Worm (Caenorhabditis elegans): Measurements from ENCODE around the gene gpa-1.
A peak's percentile ranks its signal among the peaks of the same experiment; 100 is the strongest.

gpa-1 gene

ce11 chrV:11177577-11177976 lies at the start of gene gpa-1:
TSS of gene gpa-1 (minus strand) at chrV:11177677.
- TF ChIP-seq hlh-4 (tag; optimal IDR thresholded peaks at IDR 0.05) (no peak), fkh-8 (tag; optimal IDR thresholded peaks at IDR 0.05) (peak; percentile 20)

- TF ChIP-seq ama-1 (optimal IDR thresholded peaks at IDR 0.05), result peak; percentile 65
- TF ChIP-seq dsc-1 (tag; optimal IDR thresholded peaks at IDR 0.05), result peak; percentile 63
- TF ChIP-seq lin-14 (GFP tag; optimal IDR thresholded peaks at IDR 0.05), result peak; percentile 37
- peak; percentile 15 for TF ChIP-seq nhr-90 (tag; optimal IDR thresholded peaks at IDR 0.05; ENCODE audit: poor library complexity)
- TF ChIP-seq snu-23 (GFP tag; optimal IDR thresholded peaks at IDR 0.05), result peak; percentile 16
- TF ChIP-seq ceh-82 (tag; optimal IDR thresholded peaks at IDR 0.05), result no peak
- no peak for TF ChIP-seq mef-2 (tag; optimal IDR thresholded peaks at IDR 0.05)
- peak; percentile 7 for TF ChIP-seq mep-1 (tag; optimal IDR thresholded peaks at IDR 0.05)
- no peak for TF ChIP-seq ces-1 (GFP tag; optimal IDR thresholded peaks at IDR 0.05)
- no peak for TF ChIP-seq C04F5.9 (tag; optimal IDR thresholded peaks at IDR 0.05)
- TF ChIP-seq sptf-1 (tag; optimal IDR thresholded peaks at IDR 0.05), result no peak
- TF ChIP-seq lsy-2 (tag; optimal IDR thresholded peaks at IDR 0.05), result peak; percentile 7 to 9
Measured at ce11 chrV:11225981-11226380, 48.5 kb upstream of the gpa-1 start, which contains the start of gene bgal-1. TSS of gene bgal-1 (minus strand) at chrV:11226018.

ce11 chrV:11223698-11224097 lies 46.2 kb upstream of the gpa-1 start:
- TF ChIP-seq efl-1 (optimal IDR thresholded peaks at IDR 0.05) (no peak), efl-1 (GFP tag; optimal IDR thresholded peaks at IDR 0.05 in 1 of 2) (no peak), nhr-237 (tag; optimal IDR thresholded peaks at IDR 0.05) (no peak), alr-1 (tag; optimal IDR thresholded peaks at IDR 0.05; ENCODE audit: borderline replicate concordance) (no peak), lin-14 (GFP tag; optimal IDR thresholded peaks at IDR 0.05) (no peak), snu-23 (GFP tag; optimal IDR thresholded peaks at IDR 0.05) (no peak), ces-1 (GFP tag; optimal IDR thresholded peaks at IDR 0.05) (no peak), dsc-1 (tag; optimal IDR thresholded peaks at IDR 0.05) (no peak), nhr-20 (tag; optimal IDR thresholded peaks at IDR 0.05) (no peak), Y116A8C.19 (tag; optimal IDR thresholded peaks at IDR 0.05; ENCODE audit: borderline replicate concordance) (no peak), lsy-2 (tag; optimal IDR thresholded peaks at IDR 0.05) (no peak), pax-3 (tag; optimal IDR thresholded peaks at IDR 0.05) (no peak), ceh-90 (tag; optimal IDR thresholded peaks at IDR 0.05) (no peak), ceh-8 (GFP tag; optimal IDR thresholded peaks at IDR 0.05) (no peak), jun-1 (tag; optimal IDR thresholded peaks at IDR 0.05) (no peak), ceh-88 (GFP tag; IDR thresholded peaks at IDR 0.05) (no peak), nhr-77 (tag; optimal IDR thresholded peaks at IDR 0.05) (no peak), lin-13 (GFP tag; optimal IDR thresholded peaks at IDR 0.05) (no peak), ama-1 (optimal IDR thresholded peaks at IDR 0.05) (no peak), lir-3 (tag; optimal IDR thresholded peaks at IDR 0.05; ENCODE audit: poor library complexity) (no peak), aly-2 (tag; optimal IDR thresholded peaks at IDR 0.05) (no peak)

DNA sequence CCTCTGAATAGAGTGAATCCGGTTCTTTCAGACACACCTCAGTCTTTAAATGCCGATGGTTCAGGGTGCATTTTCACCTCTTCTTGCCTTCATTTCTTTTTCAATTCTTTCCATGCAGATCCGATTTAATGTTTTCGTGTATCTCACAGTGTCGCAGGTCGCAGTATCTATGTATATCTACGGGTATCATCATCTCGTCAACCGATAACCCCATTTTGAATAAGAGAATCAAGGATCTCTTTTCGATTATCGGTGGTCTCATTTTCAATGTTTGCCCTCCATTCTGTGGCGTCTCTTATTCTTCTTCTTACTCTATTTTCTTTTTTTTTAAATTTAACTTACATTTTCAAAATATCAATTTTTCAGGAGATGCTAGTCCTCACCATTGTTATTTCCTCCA lies 43.5 kb upstream of the gpa-1 start, which contains the start of gene T19B10.2:
Gene T19B10.2 (plus strand): TSS at position 367 of the 400 bp plus-strand sequence.
- TF ChIP-seq tlp-1 (tag; optimal IDR thresholded peaks at IDR 0.05) (no peak), sup-37 (GFP tag; optimal IDR thresholded peaks at IDR 0.05) (no peak), blmp-1 (tag; optimal IDR thresholded peaks at IDR 0.05) (peak; percentile 84), nhr-237 (tag; optimal IDR thresholded peaks at IDR 0.05) (no peak), nhr-19 (GFP tag; conservative IDR thresholded peaks at IDR 0.05) (no peak), ets-5 (GFP tag; IDR thresholded peaks at IDR 0.05) (no peak), nhr-47 (tag; optimal IDR thresholded peaks at IDR 0.05) (no peak), fkh-10 (GFP tag; optimal IDR thresholded peaks at IDR 0.05) (no peak), elt-3 (tag; optimal IDR thresholded peaks at IDR 0.05) (peak in 1 of 6 experiments; percentile 15), lir-3 (tag; optimal IDR thresholded peaks at IDR 0.05; ENCODE audit: poor library complexity) (no peak), snu-23 (GFP tag; optimal IDR thresholded peaks at IDR 0.05) (no peak)

Data from whole organism, L1 larva.